Fruit fly (Drosophila melanogaster) whole organism, embryonic: ENCODE data around the gene me31B.

Experiments
- CG11247 ChIP-seq: fragments of 200-800 bp; sonication (Bioruptor generic); IDR thresholded peaks from 2 replicates; pipeline ENCODE4 v1.3.6; 2022; ENCODE audit warnings: missing biosample characterization, missing genetic modification characterization
- CG12299 ChIP-seq: fragments of 200-800 bp; sonication (Bioruptor generic); optimal IDR thresholded peaks from 2 replicates; lab custom pipeline; 2018; ENCODE audit warnings: missing biosample characterization, mild to moderate bottlenecking, missing genetic modification characterization
- CG14667 ChIP-seq: fragments of 200-800 bp; sonication (Bioruptor generic); IDR thresholded peaks from 2 replicates; pipeline ENCODE4 v1.3.6; 2022; ENCODE audit warnings: missing biosample characterization, missing genetic modification characterization
- CG15514 ChIP-seq: fragments of 200-800 bp; sonication (Bioruptor generic); optimal IDR thresholded peaks from 3 replicates; lab custom pipeline; 2017; ENCODE audit warnings: missing biosample characterization, missing genetic modification characterization, mild to moderate bottlenecking, moderate library complexity, missing genetic modification reagents
- CG15696 ChIP-seq: fragments of 200-800 bp; sonication (Bioruptor generic); optimal IDR thresholded peaks from 2 replicates; lab custom pipeline; 2019; ENCODE audit warnings: missing biosample characterization, mild to moderate bottlenecking, missing genetic modification characterization, moderate library complexity
- CG1603 ChIP-seq: fragments of 200-800 bp; sonication (Bioruptor generic); optimal IDR thresholded peaks from 2 replicates; lab custom pipeline; 2019; ENCODE audit warnings: missing biosample characterization, mild to moderate bottlenecking, missing genetic modification characterization, moderate library complexity
- CG17829 ChIP-seq: fragments of 200-800 bp; optimal IDR thresholded peaks from 2 replicates; lab custom pipeline; 2019; ENCODE audit warnings: missing biosample characterization, mild to moderate bottlenecking, missing genetic modification characterization, moderate library complexity
- CG18476 ChIP-seq: fragments of 200-800 bp; sonication (Bioruptor generic); optimal IDR thresholded peaks from 2 replicates; lab custom pipeline; 2016; ENCODE audit warnings: missing biosample characterization, mild to moderate bottlenecking, missing genetic modification characterization
- CG18599 ChIP-seq: fragments of 200-800 bp; sonication (Bioruptor generic); optimal IDR thresholded peaks from 3 replicates; lab custom pipeline; 2017; ENCODE audit warnings: missing biosample characterization, missing genetic modification characterization, mild to moderate bottlenecking, moderate library complexity, missing genetic modification reagents
- CG2199 ChIP-seq: fragments of 200-800 bp; sonication (Bioruptor generic); IDR thresholded peaks from 3 replicates; pipeline ENCODE4 v1.3.6; 2022; ENCODE audit warnings: missing biosample characterization, missing genetic modification characterization
- CG30020 ChIP-seq: fragments of 200-800 bp; optimal IDR thresholded peaks from 2 replicates; lab custom pipeline; 2019; ENCODE audit warnings: missing biosample characterization, mild to moderate bottlenecking, missing genetic modification characterization, moderate library complexity
- CG30431 ChIP-seq: fragments of 200-800 bp; sonication (Bioruptor generic); optimal IDR thresholded peaks from 2 replicates; lab custom pipeline; 2017; ENCODE audit warnings: missing biosample characterization, missing genetic modification characterization
- CG31388 ChIP-seq: fragments of 200-800 bp; sonication (Bioruptor generic); optimal IDR thresholded peaks from 2 replicates; lab custom pipeline; 2016; ENCODE audit warnings: missing biosample characterization, missing genetic modification characterization
- CG33557 ChIP-seq: fragments of 200-800 bp; sonication (Bioruptor generic); optimal IDR thresholded peaks from 2 replicates; lab custom pipeline; 2019; ENCODE audit warnings: missing biosample characterization, mild to moderate bottlenecking, missing genetic modification characterization, moderate library complexity
- CG34422 ChIP-seq: fragments of 200-800 bp; sonication (Bioruptor generic); IDR thresholded peaks from 3 replicates; pipeline ENCODE4 v1.3.6; 2022; ENCODE audit warnings: missing biosample characterization, missing genetic modification characterization
- CG43689 ChIP-seq: fragments of 200-800 bp; sonication (Bioruptor generic); IDR thresholded peaks from 2 replicates; pipeline ENCODE4 v1.3.6; 2022; ENCODE audit warnings: missing biosample characterization, missing genetic modification characterization
- CG4854 ChIP-seq: fragments of 200-800 bp; sonication (Bioruptor generic); optimal IDR thresholded peaks from 2 replicates; lab custom pipeline; 2016; ENCODE audit warnings: missing biosample characterization, missing genetic modification characterization, inconsistent platforms
- CG6689 ChIP-seq: fragments of 200-800 bp; sonication (Bioruptor generic); IDR thresholded peaks from 2 replicates; pipeline ENCODE4 v1.3.6; 2022; ENCODE audit warnings: missing biosample characterization, missing genetic modification characterization
- CG7839 ChIP-seq: fragments of 200-800 bp; sonication (Bioruptor generic); optimal IDR thresholded peaks from 3 replicates; lab custom pipeline; 2018; ENCODE audit warnings: missing biosample characterization, mild to moderate bottlenecking, missing genetic modification characterization, moderate library complexity
- Camta ChIP-seq: fragments of 200-800 bp; sonication (Bioruptor generic); optimal IDR thresholded peaks from 2 replicates; lab custom pipeline; 2016; ENCODE audit warnings: missing biosample characterization, missing genetic modification characterization
- Dp ChIP-seq: fragments of 200-800 bp; sonication (Bioruptor generic); optimal IDR thresholded peaks from 2 replicates; lab custom pipeline; 2018; ENCODE audit warnings: missing biosample characterization, mild to moderate bottlenecking, missing genetic modification characterization, moderate library complexity
- Fer3 ChIP-seq: fragments of 200-800 bp; sonication (Bioruptor generic); optimal IDR thresholded peaks from 2 replicates; lab custom pipeline; 2018; ENCODE audit warnings: missing biosample characterization, mild to moderate bottlenecking, missing genetic modification characterization, moderate library complexity
- H2.0 ChIP-seq: fragments of 200-800 bp; sonication (Bioruptor generic); IDR thresholded peaks from 2 replicates; pipeline ENCODE4 v1.3.6; 2022; ENCODE audit warnings: missing biosample characterization, missing genetic modification characterization
- HLH3B ChIP-seq: fragments of 200-800 bp; sonication (Bioruptor generic); IDR thresholded peaks from 2 replicates; pipeline ENCODE4 v1.3.6; 2022; ENCODE audit warnings: missing biosample characterization, missing genetic modification characterization
- Jarid2 ChIP-seq: fragments of 200-800 bp; sonication (Bioruptor generic); optimal IDR thresholded peaks from 3 replicates; lab custom pipeline; 2017; ENCODE audit warnings: mild to moderate bottlenecking, missing biosample characterization, missing genetic modification reagents, missing genetic modification characterization
- Meics ChIP-seq: fragments of 200-800 bp; sonication (Bioruptor generic); optimal IDR thresholded peaks from 2 replicates; lab custom pipeline; 2017; ENCODE audit warnings: missing biosample characterization, mild to moderate bottlenecking, missing genetic modification characterization
- NC2α ChIP-seq: fragments of 200-800 bp; sonication (Bioruptor generic); optimal IDR thresholded peaks from 2 replicates; lab custom pipeline; 2016; ENCODE audit warnings: missing biosample characterization, missing genetic modification characterization
- Opbp ChIP-seq: fragments of 200-800 bp; sonication (Bioruptor generic); IDR thresholded peaks from 3 replicates; pipeline ENCODE4 v1.3.6; 2022; ENCODE audit warnings: missing biosample characterization, missing genetic modification characterization; ENCODE audit not compliant: partially characterized antibody
- Sry-β ChIP-seq: fragments of 200-800 bp; sonication (Bioruptor generic); optimal IDR thresholded peaks from 2 replicates; lab custom pipeline; 2018; ENCODE audit warnings: missing biosample characterization, mild to moderate bottlenecking, missing genetic modification characterization, moderate library complexity
- TFAM ChIP-seq: fragments of 200-800 bp; sonication (Bioruptor generic); optimal IDR thresholded peaks from 2 replicates; lab custom pipeline; 2017; ENCODE audit warnings: missing biosample characterization, missing genetic modification characterization, inconsistent platforms
- ara ChIP-seq: fragments of 200-800 bp; sonication (Bioruptor generic); IDR thresholded peaks from 2 replicates; pipeline ENCODE4 v1.3.6; 2022; ENCODE audit warnings: missing biosample characterization, missing genetic modification characterization
- cad ChIP-seq: fragments of >200 bp; optimal IDR thresholded peaks from 2 replicates; lab custom pipeline; 2017; ENCODE audit warnings: missing biosample characterization, missing genetic modification characterization
- dan ChIP-seq: fragments of 200-800 bp; sonication (Bioruptor generic); IDR thresholded peaks from 2 replicates; pipeline ENCODE4 v1.3.6; 2022; ENCODE audit warnings: missing biosample characterization, missing genetic modification characterization
- dmrt99B ChIP-seq: fragments of 200-800 bp; sonication (Bioruptor generic); optimal IDR thresholded peaks from 2 replicates; lab custom pipeline; 2018; ENCODE audit warnings: missing biosample characterization, mild to moderate bottlenecking, missing genetic modification characterization, moderate library complexity
- dpn ChIP-seq, 2 experiments: fragments of 200-800 bp; sonication (Bioruptor generic); optimal IDR thresholded peaks; 3 replicates each; lab custom pipeline; 2016; ENCODE audit warnings: missing biosample characterization in 2 of 2, missing genetic modification characterization in 2 of 2
- ems ChIP-seq: fragments of 200-800 bp; sonication (Bioruptor generic); optimal IDR thresholded peaks from 3 replicates; lab custom pipeline; 2016; ENCODE audit warnings: missing biosample characterization, missing genetic modification characterization
- fu2 ChIP-seq: fragments of 200-800 bp; sonication (Bioruptor generic); optimal IDR thresholded peaks from 2 replicates; lab custom pipeline; 2016; ENCODE audit warnings: missing biosample characterization, missing genetic modification characterization
- gce ChIP-seq: fragments of 200-800 bp; sonication (Bioruptor generic); IDR thresholded peaks from 3 replicates; pipeline ENCODE4 v1.3.6; 2022; ENCODE audit warnings: missing biosample characterization, missing genetic modification characterization
- gro ChIP-seq: fragments of 200-800 bp; sonication (Bioruptor generic); optimal IDR thresholded peaks from 2 replicates; lab custom pipeline; 2016; ENCODE audit warnings: missing biosample characterization, missing genetic modification characterization
- gt ChIP-seq: fragments of 200-800 bp; sonication (Bioruptor generic); IDR thresholded peaks from 2 replicates; pipeline ENCODE4 v1.3.6; 2022; ENCODE audit warnings: missing biosample characterization, missing genetic modification characterization
- h ChIP-seq: fragments of >200 bp; optimal IDR thresholded peaks from 2 replicates; lab custom pipeline; 2017
- lbe ChIP-seq: fragments of 200-800 bp; sonication (Bioruptor generic); optimal IDR thresholded peaks from 2 replicates; lab custom pipeline; 2016; ENCODE audit warnings: missing biosample characterization, mild to moderate bottlenecking, missing genetic modification characterization
- phol ChIP-seq: fragments of 200-800 bp; sonication (Bioruptor generic); optimal IDR thresholded peaks from 3 replicates; lab custom pipeline; 2018; ENCODE audit warnings: missing biosample characterization, mild to moderate bottlenecking, missing genetic modification characterization, moderate library complexity
- pros ChIP-seq: fragments of 200-800 bp; sonication (Bioruptor generic); optimal IDR thresholded peaks from 3 replicates; lab custom pipeline; 2019; ENCODE audit warnings: missing biosample characterization, mild to moderate bottlenecking, missing genetic modification characterization, moderate library complexity
- row ChIP-seq: fragments of 200-800 bp; sonication (Bioruptor generic); IDR thresholded peaks from 3 replicates; pipeline ENCODE4 v1.3.6; 2022; ENCODE audit warnings: missing biosample characterization, missing genetic modification characterization
- schlank ChIP-seq: fragments of 200-800 bp; sonication (Bioruptor generic); optimal IDR thresholded peaks from 2 replicates; lab custom pipeline; 2018; ENCODE audit warnings: missing biosample characterization, mild to moderate bottlenecking, missing genetic modification characterization
- scrt ChIP-seq: fragments of 200-800 bp; sonication (Bioruptor generic); optimal IDR thresholded peaks from 2 replicates; lab custom pipeline; 2018; ENCODE audit warnings: missing biosample characterization, mild to moderate bottlenecking, missing genetic modification characterization, moderate library complexity
- sqz ChIP-seq: fragments of 200-800 bp; sonication (Bioruptor generic); optimal IDR thresholded peaks from 3 replicates; lab custom pipeline; 2018; ENCODE audit warnings: missing biosample characterization, mild to moderate bottlenecking, missing genetic modification characterization
- tgo ChIP-seq: fragments of 200-800 bp; sonication (Bioruptor generic); IDR thresholded peaks from 3 replicates; pipeline ENCODE4 v1.3.6; 2022; ENCODE audit warnings: missing biosample characterization, missing genetic modification characterization
- tio ChIP-seq: fragments of 200-800 bp; sonication (Bioruptor generic); optimal IDR thresholded peaks from 2 replicates; lab custom pipeline; 2017; ENCODE audit warnings: missing biosample characterization, missing genetic modification characterization, inconsistent platforms
- vfl ChIP-seq: fragments of 200-800 bp; sonication (Bioruptor generic); optimal IDR thresholded peaks from 2 replicates; lab custom pipeline; 2016; ENCODE audit warnings: missing biosample characterization, missing genetic modification characterization
- zfh1 ChIP-seq: fragments of 200-800 bp; sonication (Bioruptor generic); IDR thresholded peaks from 3 replicates; pipeline ENCODE4 v1.3.6; 2022; ENCODE audit warnings: missing biosample characterization, missing genetic modification characterization

Gene me31B

DNA sequence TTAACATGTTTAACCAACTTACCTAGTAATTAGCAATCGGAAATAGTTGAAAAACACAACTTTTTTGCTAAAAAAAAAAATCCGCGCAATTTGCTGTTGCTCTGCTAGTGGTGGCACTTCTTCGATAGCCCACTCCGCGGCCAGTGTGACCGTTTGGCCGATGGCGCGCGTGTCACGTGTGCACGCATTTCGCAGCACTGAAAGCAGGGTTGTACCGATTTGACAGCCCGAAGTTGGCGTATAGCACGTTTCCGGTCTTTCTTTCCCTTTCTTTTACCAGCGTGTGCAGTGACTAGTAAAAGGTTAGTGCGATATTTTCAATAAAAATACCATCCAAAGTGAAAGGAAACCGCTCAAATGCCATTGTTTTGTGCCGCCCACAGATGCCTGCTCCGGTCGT is 38.3 kb upstream of the me31B start, which contains the start of the genes Ripalpha and RpL7 (continued):
- TF ChIP-seq CG15514 (GFP tag; lab: Kevin White, UChicago) (peak; percentile 97), fu2 (GFP tag; lab: Kevin White, UChicago) (peak; percentile 98), CG18476 (GFP tag; lab: Kevin White, UChicago) (peak; percentile 92), gce (peak; percentile 97), CG30020 (tag; lab: Kevin White, UChicago) (peak; percentile 78), CG43689 (GFP tag; lab: Robert Waterston, UW) (no peak; the same call in 1 of the 2 replicates), dmrt99B (tag; lab: Kevin White, UChicago) (peak; percentile 84), schlank (tag; lab: Kevin White, UChicago) (peak; percentile 99), ara (peak; percentile 96), CG2199 (GFP tag; lab: Robert Waterston, UW) (peak; percentile 96), CG31388 (GFP tag; lab: Kevin White, UChicago) (peak; percentile 81), tio (GFP tag; lab: Kevin White, UChicago) (peak; percentile 87), CG1603 (tag; lab: Kevin White, UChicago) (peak; percentile 98), ems (GFP tag; lab: Kevin White, UChicago) (peak; percentile 95), dan (GFP tag; lab: Robert Waterston, UW) (no peak), CG17829 (tag; lab: Kevin White, UChicago) (peak; percentile 90), Camta (GFP tag; lab: Kevin White, UChicago) (peak; percentile 96), TFAM (GFP tag; lab: Kevin White, UChicago) (peak; percentile 92), cad (GFP tag; lab: Kevin White, UChicago) (no peak), pros (GFP tag; lab: Kevin White, UChicago) (peak; percentile 43), CG7839 (tag; lab: Kevin White, UChicago) (peak; percentile 90), CG11247 (GFP tag; lab: Robert Waterston, UW) (peak; percentile 98), CG33557 (GFP tag; lab: Kevin White, UChicago) (peak; percentile 94), gt (GFP tag; lab: Robert Waterston, UW) (peak; percentile 87), h (lab: Kevin White, UChicago) (no peak), CG12299 (peak; percentile 94), phol (tag; lab: Kevin White, UChicago) (peak; percentile 97), CG6689 (GFP tag; lab: Robert Waterston, UW) (peak; percentile 88), HLH3B (GFP tag; lab: Robert Waterston, UW) (peak; percentile 95), CG15696 (tag; lab: Kevin White, UChicago) (peak; percentile 79), CG4854 (GFP tag; lab: Kevin White, UChicago) (peak; percentile 97), vfl (GFP tag; lab: Kevin White, UChicago) (peak; percentile 97), scrt (GFP tag; lab: Kevin White, UChicago) (peak; percentile 95), row (GFP tag; lab: Robert Waterston, UW) (peak; percentile 83), NC2α (peak; percentile 97), CG18599 (GFP tag; lab: Kevin White, UChicago) (peak; percentile 98), Opbp (peak; percentile 98), Fer3 (tag; lab: Kevin White, UChicago) (peak; percentile 97), gro (GFP tag; lab: Kevin White, UChicago) (peak; percentile 98), dpn (GFP tag; optimal IDR thresholded peaks at IDR 0.05; lab: Kevin White, UChicago) (peak; percentile 95 to 98), tgo (GFP tag; lab: Robert Waterston, UW) (peak; percentile 92), lbe (GFP tag; lab: Kevin White, UChicago) (peak; percentile 91), Jarid2 (GFP tag; lab: Kevin White, UChicago) (peak; percentile 93), Dp (GFP tag; lab: Kevin White, UChicago) (peak; percentile 78), H2.0 (GFP tag; lab: Robert Waterston, UW) (peak; percentile 94), CG34422 (peak; percentile 98), CG30431 (peak; percentile 97), CG14667 (GFP tag; lab: Robert Waterston, UW) (peak; percentile 88), Sry-β (GFP tag; lab: Kevin White, UChicago) (peak; percentile 76), Meics (GFP tag; lab: Kevin White, UChicago) (peak; percentile 99), sqz (GFP tag; lab: Kevin White, UChicago) (peak; percentile 96), zfh1 (GFP tag; lab: Robert Waterston, UW) (peak; percentile 99)
